Fruit fly (Drosophila melanogaster): ENCODE results near the gene Rchy1.

Rchy1 gene

DNA sequence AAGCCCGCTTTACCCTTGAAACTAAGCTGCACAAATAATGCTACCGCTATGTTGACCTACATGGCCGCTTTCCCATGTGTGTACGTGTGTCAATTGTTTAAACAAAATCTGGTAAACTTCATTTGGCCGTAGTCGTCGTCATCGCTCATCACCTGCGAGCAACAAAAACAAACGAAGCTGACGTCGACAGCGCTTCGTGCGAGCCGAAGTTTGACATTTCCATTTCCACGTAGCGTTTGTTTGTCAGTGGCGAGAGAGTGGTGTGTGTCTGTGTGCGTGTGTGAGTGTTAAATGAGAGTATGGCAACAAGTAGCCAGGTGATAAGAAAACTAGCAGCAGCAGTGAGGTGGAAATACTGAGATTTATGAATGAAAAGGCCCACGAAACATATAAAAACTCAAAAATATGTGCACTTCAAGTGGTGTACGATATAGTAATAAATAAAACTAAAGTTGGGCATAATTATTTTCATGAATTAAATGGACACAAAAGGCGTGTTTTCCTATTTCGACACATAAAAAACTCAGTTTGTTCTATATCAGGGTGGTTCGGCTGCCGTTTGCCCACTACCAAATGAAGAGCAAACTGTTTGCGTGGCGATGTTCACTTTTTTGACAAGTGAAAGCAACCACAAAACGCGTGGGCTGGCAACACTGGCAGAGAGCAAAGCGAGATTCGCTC, 13.9 kb upstream of the Rchy1 start (continued):
- TF ChIP-seq acj6 (GFP tag; optimal IDR thresholded peaks at IDR 0.05) (peak; percentile 18), CG6792 (GFP tag; optimal IDR thresholded peaks at IDR 0.05) (no peak), CG7368 (GFP tag; optimal IDR thresholded peaks at IDR 0.05) (no peak), CG32006 (GFP tag; optimal IDR thresholded peaks at IDR 0.05) (peak; percentile 48), CG8119 (GFP tag; IDR thresholded peaks at IDR 0.05) (peak; percentile 62), CG31627 (GFP tag; optimal IDR thresholded peaks at IDR 0.05) (no peak), CG15336 (GFP tag; IDR thresholded peaks at IDR 0.05) (0 out of 2 replicates have a peak, but pooled peaks have one; percentile 43), Eip93F (GFP tag; optimal IDR thresholded peaks at IDR 0.05) (peak; percentile 37), CG6163 (GFP tag; IDR thresholded peaks at IDR 0.05) (peak; percentile 25; the same call in 1 of the 3 replicates), fd85E (GFP tag; optimal IDR thresholded peaks at IDR 0.05) (no peak), CG6854 (GFP tag; optimal IDR thresholded peaks at IDR 0.05) (no peak), CG1621 (tag; optimal IDR thresholded peaks at IDR 0.05) (peak; percentile 49), cyc (GFP tag; optimal IDR thresholded peaks at IDR 0.05) (no peak), Eip75B (GFP tag; optimal IDR thresholded peaks at IDR 0.05) (no peak), Lpt (GFP tag; optimal IDR thresholded peaks at IDR 0.05) (no peak), Smox (GFP tag; optimal IDR thresholded peaks at IDR 0.05) (no peak), CG11762 (GFP tag; optimal IDR thresholded peaks at IDR 0.05; ENCODE audit: insufficient read depth) (no peak), Ets21C (GFP tag; optimal IDR thresholded peaks at IDR 0.05) (no peak), esn (GFP tag; optimal IDR thresholded peaks at IDR 0.05) (no peak), eg (GFP tag; IDR thresholded peaks at IDR 0.05) (peak; percentile 3; the same call in 2 of the 3 replicates), achi (GFP tag; optimal IDR thresholded peaks at IDR 0.05) (peak; percentile 99), CG11294 (GFP tag; IDR thresholded peaks at IDR 0.05) (no peak), fd59A (GFP tag; optimal IDR thresholded peaks at IDR 0.05) (no peak), Eip78C (GFP tag) (peak; percentile 62)

DNA sequence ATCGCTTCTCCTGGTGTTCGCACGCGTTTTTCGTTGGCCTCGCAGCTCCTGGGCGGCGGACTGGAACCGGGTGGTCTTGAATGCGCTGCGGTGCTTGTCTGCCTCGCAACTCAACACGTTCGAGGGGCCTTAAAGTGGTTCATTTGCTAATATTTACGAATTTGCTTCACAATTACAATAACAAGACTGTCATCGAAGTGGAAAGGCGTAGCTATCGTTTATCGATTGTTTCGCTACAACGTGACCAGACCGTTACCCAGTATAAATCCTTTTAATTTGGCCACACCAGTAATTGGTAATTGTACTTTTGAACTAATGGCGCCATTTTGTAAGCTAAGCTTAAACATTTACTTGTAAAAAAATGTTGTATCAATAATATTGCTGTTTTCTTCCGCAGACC, 11.3 kb upstream of the Rchy1 start, which contains the start of gene CG9536:
Gene CG9536, minus strand, starts transcription at position 223 of the 400 bp plus-strand sequence.
- no peak for TF ChIP-seq topi (GFP tag; optimal IDR thresholded peaks at IDR 0.05)
- no peak for TF ChIP-seq Blimp-1 (GFP tag; optimal IDR thresholded peaks at IDR 0.05)
- peak; percentile 7 for TF ChIP-seq fkh (GFP tag; optimal IDR thresholded peaks at IDR 0.05)
- TF ChIP-seq CG6808 (GFP tag; optimal IDR thresholded peaks at IDR 0.05) = no peak

DNA sequence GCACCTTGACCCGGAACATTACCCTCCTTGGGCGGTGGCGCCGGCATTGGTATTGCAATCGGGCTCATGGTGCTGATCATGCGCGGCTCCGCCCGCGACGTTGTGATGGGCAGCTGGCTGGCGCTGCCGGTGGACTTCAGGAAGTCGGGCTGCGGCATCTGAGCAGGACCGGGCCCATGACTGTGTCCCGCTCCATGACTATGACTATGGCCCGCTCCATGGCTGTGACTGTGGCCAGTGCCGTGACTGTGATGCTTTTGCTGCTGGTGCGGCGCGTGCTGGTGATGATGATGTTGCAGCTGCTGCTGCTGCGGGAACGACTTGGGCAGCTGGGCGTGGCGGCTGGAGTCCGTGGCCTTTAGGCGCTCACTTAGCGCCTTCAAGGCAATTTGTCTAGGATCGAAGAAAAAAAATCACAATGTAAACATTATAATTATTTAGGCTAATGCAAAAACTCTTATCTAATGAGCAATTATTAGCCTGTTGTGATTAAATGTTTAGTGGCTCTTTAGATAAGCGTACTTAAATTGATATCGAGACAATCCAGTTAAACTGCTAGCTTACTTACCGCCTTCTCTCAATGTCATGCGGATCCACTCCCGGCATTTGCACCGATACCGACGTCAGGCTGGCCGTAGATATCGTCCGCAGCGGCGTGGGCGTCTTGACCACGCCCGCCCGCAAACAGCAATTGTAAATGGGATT, 9.6 kb upstream of the Rchy1 start:
- TF ChIP-seq CG15336 (GFP tag; IDR thresholded peaks at IDR 0.05) (no peak), Eip93F (GFP tag; optimal IDR thresholded peaks at IDR 0.05) (no peak), svp (GFP tag) (no peak), CG6276 (GFP tag; optimal IDR thresholded peaks at IDR 0.05) (no peak), pdm3 (GFP tag; optimal IDR thresholded peaks at IDR 0.05) (no peak), CG3919 (GFP tag; optimal IDR thresholded peaks at IDR 0.05) (no peak), CG7368 (GFP tag; optimal IDR thresholded peaks at IDR 0.05) (no peak), esn (GFP tag; optimal IDR thresholded peaks at IDR 0.05) (no peak), vri (GFP tag; optimal IDR thresholded peaks at IDR 0.05) (no peak), CG10669 (GFP tag; optimal IDR thresholded peaks at IDR 0.05) (no peak), CG1621 (tag; optimal IDR thresholded peaks at IDR 0.05) (no peak), CG11294 (GFP tag; IDR thresholded peaks at IDR 0.05) (no peak), CG34406 (GFP tag; optimal IDR thresholded peaks at IDR 0.05) (no peak)

DNA sequence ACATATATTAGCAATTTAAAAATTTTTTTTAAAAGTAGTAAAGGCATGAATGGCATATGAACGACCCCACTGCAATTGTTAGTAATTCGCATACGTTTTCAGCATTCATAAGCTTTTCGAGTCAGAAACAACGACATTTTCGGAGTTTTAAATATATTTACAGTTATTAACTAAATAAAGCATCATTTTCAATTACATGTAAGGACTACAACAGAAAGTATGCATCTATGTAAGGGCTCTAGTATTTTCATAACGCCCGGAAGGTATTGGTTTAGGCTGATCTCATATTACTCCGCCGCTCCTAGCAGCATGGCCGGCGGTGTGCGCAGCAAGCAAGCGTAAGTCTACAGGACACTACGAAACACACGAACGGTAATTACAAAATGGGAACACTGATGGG, 8.8 kb upstream of the Rchy1 start:
- no peak for TF ChIP-seq Eip75B (GFP tag; optimal IDR thresholded peaks at IDR 0.05)
- no peak for TF ChIP-seq CG1621 (tag; optimal IDR thresholded peaks at IDR 0.05)
- TF ChIP-seq Eip78C (GFP tag) = peak; percentile 56
- TF ChIP-seq CG15336 (GFP tag; IDR thresholded peaks at IDR 0.05) = 0 out of 2 replicates have a peak, but pooled peaks have one; percentile 12

All from whole organism, prepupa.